Worm (Caenorhabditis elegans) whole organism, L1 larva: ENCODE data around the gene pals-16.

Experiments used
- aly-2 ChIP-seq: fragments of 150-350 bp; optimal IDR thresholded peaks from 2 replicates; lab custom pipeline; 2014; ENCODE audit warnings: missing biosample characterization, missing genetic modification characterization
- ama-1 ChIP-seq: fragments of 150-350 bp; optimal IDR thresholded peaks from 2 replicates; lab custom pipeline; 2014
- ces-1 ChIP-seq: fragments of 150-350 bp; optimal IDR thresholded peaks from 2 replicates; lab custom pipeline; 2014; ENCODE audit warnings: missing biosample characterization, missing genetic modification reagents, missing genetic modification characterization
- egl-27 ChIP-seq, 2 experiments: fragments of 150-350 bp in 1 of 2; sonication (generic microtip); optimal IDR thresholded peaks; 3 replicates each; lab custom pipeline; 2017 to 2018; ENCODE audit warnings: missing biosample characterization in 2 of 2, missing genetic modification characterization in 2 of 2, missing genetic modification reagents in 2 of 2
- hpl-2 ChIP-seq: fragments of 150-350 bp; optimal IDR thresholded peaks from 2 replicates; lab custom pipeline; 2014; ENCODE audit warnings: missing biosample characterization, missing genetic modification reagents, missing genetic modification characterization
- lin-13 ChIP-seq: fragments of 150-350 bp; optimal IDR thresholded peaks from 2 replicates; lab custom pipeline; 2014; ENCODE audit warnings: missing biosample characterization, missing genetic modification reagents, missing genetic modification characterization
- lin-39 ChIP-seq: fragments of 150-350 bp; optimal IDR thresholded peaks from 2 replicates; lab custom pipeline; 2014; ENCODE audit warnings: missing biosample characterization, missing genetic modification reagents, missing genetic modification characterization
- mep-1 ChIP-seq: fragments of 150-350 bp; optimal IDR thresholded peaks from 2 replicates; lab custom pipeline; 2014; ENCODE audit warnings: missing biosample characterization, missing genetic modification characterization
- nhr-237 ChIP-seq: fragments of 150-350 bp; optimal IDR thresholded peaks from 2 replicates; lab custom pipeline; 2014; ENCODE audit warnings: missing biosample characterization, missing genetic modification characterization
- pqm-1 ChIP-seq: sonication (generic microtip); optimal IDR thresholded peaks from 3 replicates; lab custom pipeline; 2017; ENCODE audit warnings: missing biosample characterization, missing genetic modification characterization
- snpc-4 ChIP-seq: fragments of 150-350 bp; optimal IDR thresholded peaks from 2 replicates; lab custom pipeline; 2014; ENCODE audit warnings: missing biosample characterization, missing genetic modification characterization
- unc-62 ChIP-seq: fragments of 150-350 bp; optimal IDR thresholded peaks from 2 replicates; lab custom pipeline; 2014; ENCODE audit warnings: missing biosample characterization, missing genetic modification reagents, missing genetic modification characterization
- zag-1 ChIP-seq: fragments of 150-350 bp; optimal IDR thresholded peaks from 2 replicates; lab custom pipeline; 2014; ENCODE audit warnings: missing biosample characterization, missing genetic modification characterization
- ztf-4 ChIP-seq: fragments of 150-350 bp; optimal IDR thresholded peaks from 2 replicates; lab custom pipeline; 2014; ENCODE audit warnings: missing biosample characterization, missing genetic modification characterization

ce11 chrIII:1428448-1428847 is 28.7 kb downstream of the pals-16 start:
- TF ChIP-seq pqm-1 (tag; lab: Kevin White, UChicago) = no peak
- TF ChIP-seq lin-13 (GFP tag; lab: Kevin White, UChicago) = no peak
- no peak for TF ChIP-seq aly-2 (tag; lab: Kevin White, UChicago)
- no peak for TF ChIP-seq unc-62
- no peak for TF ChIP-seq zag-1 (tag; lab: Kevin White, UChicago)
- TF ChIP-seq mep-1 (tag; lab: Kevin White, UChicago) = no peak
- TF ChIP-seq snpc-4 = no peak
- no peak for TF ChIP-seq ama-1 (lab: Kevin White, UChicago)
- no peak for TF ChIP-seq nhr-237
- no peak for TF ChIP-seq ztf-4 (tag; lab: Kevin White, UChicago)
- no peak for TF ChIP-seq lin-39 (tag; lab: Kevin White, UChicago)
- TF ChIP-seq ces-1 (GFP tag; lab: Kevin White, UChicago) = no peak
- TF ChIP-seq hpl-2 (GFP tag; lab: Kevin White, UChicago) = no peak
- no peak for TF ChIP-seq egl-27 (tag; optimal IDR thresholded peaks at IDR 0.05; lab: Kevin White, UChicago)
